Worm (Caenorhabditis elegans) whole organism, midembryonic: ENCODE results near the gene T22B7.8.

Source experiments
- T22C8.4 ChIP-seq: fragments of 200-800 bp; sonication (Bioruptor generic); IDR thresholded peaks from 2 replicates; pipeline ENCODE4 v1.3.6; 2022; ENCODE audit warnings: missing genetic modification characterization, missing compliant biosample characterization
- cog-1 ChIP-seq: sonication (generic microtip); optimal IDR thresholded peaks from 2 replicates; lab custom pipeline; 2016; ENCODE audit warnings: missing genetic modification characterization, missing compliant biosample characterization
- flt-1 ChIP-seq: fragments of 200-800 bp; sonication (Bioruptor generic); IDR thresholded peaks from 2 replicates; pipeline ENCODE4 v1.3.6; 2022; ENCODE audit warnings: missing genetic modification characterization, missing compliant biosample characterization
- ref-1 ChIP-seq: fragments of 200-800 bp; sonication (Bioruptor generic); conservative IDR thresholded peaks from 2 replicates; pipeline ENCODE4 v1.3.6; 2022; ENCODE audit warnings: missing genetic modification reagents, missing genetic modification characterization, missing compliant biosample characterization
- tab-1 ChIP-seq: fragments of 200-800 bp; sonication (Bioruptor generic); IDR thresholded peaks from 2 replicates; pipeline ENCODE4 v1.3.6; 2022; ENCODE audit warnings: missing genetic modification characterization, missing compliant biosample characterization
- ztf-23 ChIP-seq: fragments of 200-800 bp; sonication (Bioruptor generic); IDR thresholded peaks from 2 replicates; pipeline ENCODE4 v1.3.6; 2022; ENCODE audit warnings: missing genetic modification reagents, missing genetic modification characterization, missing compliant biosample characterization
- ztf-29 ChIP-seq: fragments of 200-800 bp; sonication (Bioruptor generic); IDR thresholded peaks from 2 replicates; pipeline ENCODE4 v1.3.6; 2022; ENCODE audit warnings: missing genetic modification reagents, missing genetic modification characterization, missing compliant biosample characterization

DNA sequence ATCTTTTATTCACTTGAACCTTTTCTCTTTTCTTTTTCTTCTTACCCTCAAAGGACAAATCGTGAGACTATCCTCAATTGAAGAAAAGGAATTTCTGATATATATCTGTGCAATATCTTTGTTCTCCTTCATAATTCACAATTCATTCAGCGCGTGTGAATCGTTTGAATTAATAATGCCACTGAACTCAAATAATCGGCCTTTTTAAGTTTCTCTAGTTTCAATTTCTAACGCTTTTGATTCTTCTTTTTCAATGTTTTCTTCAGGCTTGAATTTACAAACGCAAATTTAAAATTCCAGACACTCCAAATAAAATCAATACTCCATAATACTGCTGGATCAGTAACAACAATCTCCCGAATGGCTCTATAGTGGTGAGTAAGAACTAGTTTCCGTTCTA is 31.8 kb downstream of the T22B7.8 start, which contains the start of gene egl-13:
- TF ChIP-seq flt-1 (GFP tag; lab: Robert Waterston, UW) (no peak), ztf-23 (no peak), tab-1 (no peak), T22C8.4 (GFP tag; lab: Robert Waterston, UW) (no peak), ztf-29 (GFP tag; lab: Robert Waterston, UW) (no peak), ref-1 (GFP tag; lab: Robert Waterston, UW) (no peak), cog-1 (tag; lab: Kevin White, UChicago) (no peak)
